Worm (Caenorhabditis elegans): Measurements from ENCODE around the gene C15B12.8.

Gene C15B12.8

ce11 chrX:6505662-6506061 lies 31.6 kb downstream of the C15B12.8 start, which contains the start of gene glr-8:
Gene glr-8, plus strand, starts transcription at chrX:6505980.
- TF ChIP-seq efl-1 (optimal IDR thresholded peaks at IDR 0.05), result no peak
- peak in 1 of 2 experiments; percentile 48 for TF ChIP-seq efl-1 (GFP tag; optimal IDR thresholded peaks at IDR 0.05 in 1 of 2)
- peak; percentile 65 for TF ChIP-seq blmp-1 (tag; optimal IDR thresholded peaks at IDR 0.05)
- TF ChIP-seq pqm-1 (tag; optimal IDR thresholded peaks at IDR 0.05), result no peak

- TF ChIP-seq nhr-20 (tag; optimal IDR thresholded peaks at IDR 0.05), result no peak
- TF ChIP-seq ceh-82 (tag; optimal IDR thresholded peaks at IDR 0.05), result no peak
- TF ChIP-seq rnt-1 (tag; optimal IDR thresholded peaks at IDR 0.05), result peak; percentile 0
- no peak for TF ChIP-seq irx-1 (tag; optimal IDR thresholded peaks at IDR 0.05)
- no peak for TF ChIP-seq grh-1 (GFP tag; IDR thresholded peaks at IDR 0.05)
- no peak for TF ChIP-seq nhr-85 (tag)
These were observed 33.7 kb downstream of the C15B12.8 start for ce11 chrX:6507734-6508133.

ce11 chrX:6509813-6510212 lies 35.7 kb downstream of the C15B12.8 start:
- TF ChIP-seq lin-39 (tag; optimal IDR thresholded peaks at IDR 0.05), result no peak
- TF ChIP-seq lir-3 (tag; optimal IDR thresholded peaks at IDR 0.05; ENCODE audit: poor library complexity), result no peak
- no peak for TF ChIP-seq nhr-237 (tag; optimal IDR thresholded peaks at IDR 0.05)
- TF ChIP-seq hlh-17 (GFP tag; optimal IDR thresholded peaks at IDR 0.05; ENCODE audit: borderline replicate concordance), result no peak
- TF ChIP-seq elt-3 (tag; optimal IDR thresholded peaks at IDR 0.05), result no peak
- TF ChIP-seq nhr-76 (tag; optimal IDR thresholded peaks at IDR 0.05), result no peak
- no peak for TF ChIP-seq mab-9 (GFP tag; IDR thresholded peaks at IDR 0.05)
- TF ChIP-seq nhr-77 (tag; optimal IDR thresholded peaks at IDR 0.05), result no peak
- TF ChIP-seq jun-1 (tag; optimal IDR thresholded peaks at IDR 0.05), result no peak
- TF ChIP-seq C04F5.9 (tag; optimal IDR thresholded peaks at IDR 0.05), result no peak
- TF ChIP-seq fkh-10 (GFP tag; optimal IDR thresholded peaks at IDR 0.05), result no peak
- no peak for TF ChIP-seq sox-4 (tag; optimal IDR thresholded peaks at IDR 0.05)
- no peak for TF ChIP-seq unc-86 (tag; optimal IDR thresholded peaks at IDR 0.05)
- no peak for TF ChIP-seq isw-1 (GFP tag; IDR thresholded peaks at IDR 0.05)
- no peak for TF ChIP-seq dpl-1 (GFP tag; optimal IDR thresholded peaks at IDR 0.05)
- no peak for TF ChIP-seq skn-1 (tag; optimal IDR thresholded peaks at IDR 0.05)
- TF ChIP-seq ceh-82 (tag; optimal IDR thresholded peaks at IDR 0.05), result no peak
- no peak for TF ChIP-seq pax-3 (tag; optimal IDR thresholded peaks at IDR 0.05)
- TF ChIP-seq pqm-1 (tag; optimal IDR thresholded peaks at IDR 0.05), result no peak
- no peak for TF ChIP-seq unc-98 (GFP tag; IDR thresholded peaks at IDR 0.05)
- peak; percentile 47 for TF ChIP-seq rnt-1 (tag; optimal IDR thresholded peaks at IDR 0.05)
- TF ChIP-seq aha-1 (tag; optimal IDR thresholded peaks at IDR 0.05), result no peak
- no peak for TF ChIP-seq fkh-4 (tag; optimal IDR thresholded peaks at IDR 0.05; ENCODE audit: borderline replicate concordance)
- TF ChIP-seq unc-130 (tag; optimal IDR thresholded peaks at IDR 0.05), result peak; percentile 66
- TF ChIP-seq dsc-1 (tag; optimal IDR thresholded peaks at IDR 0.05), result no peak
- TF ChIP-seq sptf-1 (tag; optimal IDR thresholded peaks at IDR 0.05), result no peak
- peak; percentile 16 for TF ChIP-seq pag-3 (tag; optimal IDR thresholded peaks at IDR 0.05; ENCODE audit: borderline replicate concordance, insufficient read depth)
- TF ChIP-seq lin-35 (GFP tag; optimal IDR thresholded peaks at IDR 0.05), result no peak
- no peak for TF ChIP-seq alr-1 (tag; optimal IDR thresholded peaks at IDR 0.05; ENCODE audit: borderline replicate concordance)
- no peak for TF ChIP-seq irx-1 (tag; optimal IDR thresholded peaks at IDR 0.05)
- TF ChIP-seq fos-1 (tag; optimal IDR thresholded peaks at IDR 0.05), result no peak
- TF ChIP-seq lin-14 (GFP tag; optimal IDR thresholded peaks at IDR 0.05), result peak; percentile 72
- no peak for TF ChIP-seq egl-13 (tag; optimal IDR thresholded peaks at IDR 0.05)
- TF ChIP-seq lsy-2 (tag; optimal IDR thresholded peaks at IDR 0.05), result peak in 1 of 2 experiments; percentile 14
- no peak for TF ChIP-seq zag-1 (tag; optimal IDR thresholded peaks at IDR 0.05)
- no peak for TF ChIP-seq C34B4.2 (tag; optimal IDR thresholded peaks at IDR 0.05)
- no peak for TF ChIP-seq nhr-20 (tag; optimal IDR thresholded peaks at IDR 0.05)
- no peak for TF ChIP-seq C16A3.4 (tag; optimal IDR thresholded peaks at IDR 0.05)
- no peak for TF ChIP-seq nhr-12 (tag; optimal IDR thresholded peaks at IDR 0.05)
- no peak for TF ChIP-seq lin-13 (GFP tag; optimal IDR thresholded peaks at IDR 0.05)
- peak; percentile 3 for TF ChIP-seq ztf-4 (tag; optimal IDR thresholded peaks at IDR 0.05)
- TF ChIP-seq nhr-47 (tag; optimal IDR thresholded peaks at IDR 0.05), result no peak
- peak; percentile 65 for TF ChIP-seq nhr-71 (tag; optimal IDR thresholded peaks at IDR 0.05)
- no peak for TF ChIP-seq nhr-90 (tag; optimal IDR thresholded peaks at IDR 0.05; ENCODE audit: poor library complexity)
- no peak for TF ChIP-seq nhr-85 (tag)

Data from whole organism, L1 larva.